Worm (Caenorhabditis elegans) whole organism, midembryonic: ENCODE data around the gene his-73.

Experiments used
- T22C8.4 ChIP-seq: fragments of 200-800 bp; sonication (Bioruptor generic); IDR thresholded peaks from 2 replicates; pipeline ENCODE4 v1.3.6; 2022; ENCODE audit warnings: missing genetic modification characterization, missing compliant biosample characterization
- cog-1 ChIP-seq: sonication (generic microtip); optimal IDR thresholded peaks from 2 replicates; lab custom pipeline; 2016; ENCODE audit warnings: missing genetic modification characterization, missing compliant biosample characterization
- flt-1 ChIP-seq: fragments of 200-800 bp; sonication (Bioruptor generic); IDR thresholded peaks from 2 replicates; pipeline ENCODE4 v1.3.6; 2022; ENCODE audit warnings: missing genetic modification characterization, missing compliant biosample characterization
- klf-2 ChIP-seq: fragments of 200-800 bp; sonication (Bioruptor generic); conservative IDR thresholded peaks from 2 replicates; pipeline ENCODE4 v1.3.6; 2022; ENCODE audit warnings: missing genetic modification reagents, missing genetic modification characterization, missing compliant biosample characterization
- med-1 ChIP-seq: sonication (generic microtip); optimal IDR thresholded peaks from 2 replicates; lab custom pipeline; 2017; ENCODE audit warnings: missing genetic modification characterization, mild to moderate bottlenecking, missing compliant biosample characterization, antibody characterized with exemption, missing genetic modification reagents; ENCODE audit not compliant: insufficient read depth
- ref-1 ChIP-seq: fragments of 200-800 bp; sonication (Bioruptor generic); conservative IDR thresholded peaks from 2 replicates; pipeline ENCODE4 v1.3.6; 2022; ENCODE audit warnings: missing genetic modification reagents, missing genetic modification characterization, missing compliant biosample characterization
- tab-1 ChIP-seq: fragments of 200-800 bp; sonication (Bioruptor generic); IDR thresholded peaks from 2 replicates; pipeline ENCODE4 v1.3.6; 2022; ENCODE audit warnings: missing genetic modification characterization, missing compliant biosample characterization
- ztf-23 ChIP-seq: fragments of 200-800 bp; sonication (Bioruptor generic); IDR thresholded peaks from 2 replicates; pipeline ENCODE4 v1.3.6; 2022; ENCODE audit warnings: missing genetic modification reagents, missing genetic modification characterization, missing compliant biosample characterization
- ztf-29 ChIP-seq: fragments of 200-800 bp; sonication (Bioruptor generic); IDR thresholded peaks from 2 replicates; pipeline ENCODE4 v1.3.6; 2022; ENCODE audit warnings: missing genetic modification reagents, missing genetic modification characterization, missing compliant biosample characterization

DNA sequence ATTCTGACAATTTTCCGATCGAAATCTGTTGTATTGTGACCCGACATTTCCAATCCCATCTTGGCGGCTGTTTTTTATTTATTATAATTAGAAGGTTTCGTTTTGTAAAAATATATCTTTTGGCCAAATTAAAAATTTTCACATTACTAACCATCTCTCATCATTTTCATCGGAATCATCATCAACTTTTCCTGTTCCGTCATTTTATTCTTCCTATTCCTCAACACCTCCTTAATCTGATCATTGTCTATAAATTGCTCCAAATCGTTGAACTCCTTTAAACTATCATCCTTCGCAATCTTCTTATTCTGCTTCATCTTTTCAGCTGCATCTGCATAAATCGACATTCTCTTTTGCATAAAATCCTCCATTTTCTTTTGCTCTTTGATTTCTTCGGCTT, 41.1 kb upstream of the his-73 start:
- TF ChIP-seq ztf-29 (no peak), ztf-23 (GFP tag; lab: Robert Waterston, UW) (no peak), T22C8.4 (GFP tag; lab: Robert Waterston, UW) (no peak), klf-2 (GFP tag; lab: Robert Waterston, UW) (no peak), ref-1 (GFP tag; lab: Robert Waterston, UW) (no peak), cog-1 (tag; lab: Kevin White, UChicago) (no peak), flt-1 (GFP tag; lab: Robert Waterston, UW) (no peak), med-1 (GFP tag; lab: Kevin White, UChicago) (no peak), tab-1 (GFP tag; lab: Robert Waterston, UW) (no peak)
